Worm (Caenorhabditis elegans) whole organism, early embryonic: ENCODE data around the gene F20G2.5.

Experiments
- B0310.2 ChIP-seq: sonication (generic microtip); optimal IDR thresholded peaks from 2 replicates; lab custom pipeline; 2016; ENCODE audit warnings: mild to moderate bottlenecking, missing genetic modification characterization, missing compliant biosample characterization
- F13C5.2 ChIP-seq: sonication (generic microtip); optimal IDR thresholded peaks from 2 replicates; lab custom pipeline; 2017; ENCODE audit warnings: mild to moderate bottlenecking, missing genetic modification characterization, inconsistent platforms, missing compliant biosample characterization
- aly-1 ChIP-seq: sonication (generic microtip); optimal IDR thresholded peaks from 2 replicates; lab custom pipeline; 2016; ENCODE audit warnings: missing genetic modification characterization, missing compliant biosample characterization
- ama-1 ChIP-seq: fragments of 150-350 bp; optimal IDR thresholded peaks from 2 replicates; lab custom pipeline; 2014
- ceh-36 ChIP-seq: sonication (generic microtip); optimal IDR thresholded peaks from 2 replicates; lab custom pipeline; 2016; ENCODE audit warnings: missing genetic modification characterization, inconsistent platforms, missing compliant biosample characterization
- hmg-4 ChIP-seq: fragments of 200-800 bp; sonication (Bioruptor generic); optimal IDR thresholded peaks from 2 replicates; lab custom pipeline; 2018; ENCODE audit warnings: mild to moderate bottlenecking, missing genetic modification characterization, missing compliant biosample characterization
- sea-1 ChIP-seq: fragments of 200-800 bp; sonication (Bioruptor generic); conservative IDR thresholded peaks from 2 replicates; pipeline ENCODE4 v1.3.6; 2022; ENCODE audit warnings: missing genetic modification characterization, missing compliant biosample characterization
- tra-4 ChIP-seq: sonication (generic microtip); optimal IDR thresholded peaks from 2 replicates; lab custom pipeline; 2017; ENCODE audit warnings: missing genetic modification characterization, missing compliant biosample characterization

DNA sequence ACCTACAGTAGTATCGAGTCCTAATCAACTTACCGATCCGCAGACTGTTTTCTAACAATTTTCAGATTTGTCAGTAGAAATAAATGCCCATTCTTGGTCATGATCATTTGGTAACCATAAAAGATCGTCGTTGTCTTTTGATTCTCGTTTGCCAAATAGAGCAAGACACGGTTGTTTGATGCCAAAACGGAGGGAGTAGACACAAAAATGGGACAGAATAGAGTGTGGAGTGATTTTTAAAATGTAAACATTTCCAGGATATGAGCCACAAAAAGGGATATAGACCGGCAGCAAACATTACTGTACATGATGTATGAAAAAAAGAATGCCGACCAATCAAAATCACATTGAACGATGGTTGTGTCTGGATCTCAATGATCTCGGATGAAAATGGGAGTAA, 45.6 kb downstream of the F20G2.5 start, which contains the start of gene F55B12.2:
- TF ChIP-seq tra-4 (tag; lab: Kevin White, UChicago), result no peak
- TF ChIP-seq ama-1 (lab: Kevin White, UChicago), result no peak
- no peak for TF ChIP-seq sea-1 (GFP tag; lab: Robert Waterston, UW)
- no peak for TF ChIP-seq ceh-36 (tag; lab: Kevin White, UChicago)
- no peak for TF ChIP-seq aly-1 (tag; lab: Kevin White, UChicago)
- no peak for TF ChIP-seq hmg-4 (GFP tag; lab: Kevin White, UChicago)
- TF ChIP-seq F13C5.2 (tag; lab: Kevin White, UChicago), result no peak
- TF ChIP-seq B0310.2 (tag; lab: Kevin White, UChicago), result no peak
